Worm (Caenorhabditis elegans) whole organism, mixed stage, embryonic: Measurements from ENCODE around the gene cyp-34A10.

Experiments
- M03D4.4 ChIP-seq: sonication (generic microtip); optimal IDR thresholded peaks from 2 replicates; lab custom pipeline; 2017; ENCODE audit warnings: mild to moderate bottlenecking, missing genetic modification characterization, missing compliant biosample characterization
- blmp-1 ChIP-seq: fragments of 150-350 bp; optimal IDR thresholded peaks from 2 replicates; lab custom pipeline; 2014; ENCODE audit warnings: missing biosample characterization, missing genetic modification characterization
- ces-1 ChIP-seq: fragments of 150-350 bp; optimal IDR thresholded peaks from 2 replicates; lab custom pipeline; 2014; ENCODE audit warnings: missing biosample characterization, missing genetic modification reagents, missing genetic modification characterization
- lsy-2 ChIP-seq: fragments of 150-350 bp; optimal IDR thresholded peaks from 2 replicates; lab custom pipeline; 2014; ENCODE audit warnings: missing biosample characterization, missing genetic modification characterization
- mab-5 ChIP-seq: fragments of 150-350 bp; optimal IDR thresholded peaks from 2 replicates; lab custom pipeline; 2014; ENCODE audit warnings: missing biosample characterization, missing genetic modification characterization
- mep-1 ChIP-seq: fragments of 150-350 bp; optimal IDR thresholded peaks from 2 replicates; lab custom pipeline; 2017; ENCODE audit warnings: missing biosample characterization, missing genetic modification reagents, missing genetic modification characterization, inconsistent platforms
- nhr-12 ChIP-seq: fragments of 150-350 bp; optimal IDR thresholded peaks from 2 replicates; lab custom pipeline; 2014; ENCODE audit warnings: missing biosample characterization, missing genetic modification characterization
- nhr-76 ChIP-seq: sonication (generic microtip); optimal IDR thresholded peaks from 2 replicates; lab custom pipeline; 2017; ENCODE audit warnings: missing biosample characterization, missing genetic modification characterization
- pha-4 ChIP-seq: fragments of 150-350 bp; optimal IDR thresholded peaks from 2 replicates; lab custom pipeline; 2018; ENCODE audit warnings: missing biosample characterization, missing genetic modification reagents, missing genetic modification characterization
- snpc-4 ChIP-seq: fragments of 150-350 bp; optimal IDR thresholded peaks from 2 replicates; lab custom pipeline; 2014; ENCODE audit warnings: missing biosample characterization, missing genetic modification characterization
- tbx-8 ChIP-seq: fragments of 200-800 bp; sonication (Bioruptor generic); optimal IDR thresholded peaks from 2 replicates; lab custom pipeline; 2018; ENCODE audit warnings: mild to moderate bottlenecking, missing genetic modification characterization, moderate library complexity, missing compliant biosample characterization
- unc-62 ChIP-seq: fragments of 150-350 bp; optimal IDR thresholded peaks from 2 replicates; lab custom pipeline; 2014; ENCODE audit warnings: missing biosample characterization, missing genetic modification reagents, missing genetic modification characterization

- TF ChIP-seq blmp-1 (tag; lab: Kevin White, UChicago) (no peak), mep-1 (no peak), pha-4 (tag; lab: Kevin White, UChicago) (no peak), ces-1 (GFP tag; lab: Kevin White, UChicago) (no peak), nhr-12 (tag; lab: Kevin White, UChicago) (no peak), nhr-76 (tag; lab: Kevin White, UChicago) (no peak), unc-62 (GFP tag; lab: Kevin White, UChicago) (no peak), tbx-8 (no peak), snpc-4 (tag; lab: Kevin White, UChicago) (no peak), lsy-2 (tag; lab: Kevin White, UChicago) (no peak), mab-5 (tag; lab: Kevin White, UChicago) (no peak), M03D4.4 (tag; lab: Kevin White, UChicago) (no peak)
Measured at ce11 chrV:4005219-4005618, 32.4 kb upstream of the cyp-34A10 start, which contains the start of gene srh-8.
